Worm (Caenorhabditis elegans) whole organism, L1 larva: ENCODE data around the gene irld-39.
A peak's percentile ranks its signal among the peaks of the same experiment; 100 is the strongest.

Source experiments
- C04F5.9 ChIP-seq: sonication (generic microtip); optimal IDR thresholded peaks from 2 replicates; lab custom pipeline; 2016; ENCODE audit warnings: missing genetic modification characterization, missing compliant biosample characterization
- C16A3.4 ChIP-seq: fragments of 150-350 bp; optimal IDR thresholded peaks from 2 replicates; lab custom pipeline; 2014; ENCODE audit warnings: missing biosample characterization, missing genetic modification characterization
- C34B4.2 ChIP-seq: sonication (generic microtip); optimal IDR thresholded peaks from 2 replicates; lab custom pipeline; 2017; ENCODE audit warnings: mild to moderate bottlenecking, missing genetic modification characterization, missing compliant biosample characterization
- F16B12.6 ChIP-seq: fragments of 150-350 bp; optimal IDR thresholded peaks from 2 replicates; lab custom pipeline; 2014; ENCODE audit warnings: missing biosample characterization, missing genetic modification characterization
- Y116A8C.19 ChIP-seq: sonication (generic microtip); optimal IDR thresholded peaks from 2 replicates; lab custom pipeline; 2016; ENCODE audit warnings: missing compliant biosample characterization, missing genetic modification characterization, borderline replicate concordance
- aha-1 ChIP-seq: fragments of 150-350 bp; optimal IDR thresholded peaks from 2 replicates; lab custom pipeline; 2014; ENCODE audit warnings: missing biosample characterization, missing genetic modification characterization
- alr-1 ChIP-seq: fragments of 200-800 bp; sonication (Bioruptor generic); optimal IDR thresholded peaks from 2 replicates; lab custom pipeline; 2018; ENCODE audit warnings: borderline replicate concordance, mild to moderate bottlenecking, missing genetic modification characterization, missing compliant biosample characterization
- blmp-1 ChIP-seq: fragments of 150-350 bp; optimal IDR thresholded peaks from 2 replicates; lab custom pipeline; 2014; ENCODE audit warnings: missing biosample characterization, missing genetic modification characterization
- ceh-8 ChIP-seq: fragments of 200-800 bp; sonication (Bioruptor generic); optimal IDR thresholded peaks from 2 replicates; lab custom pipeline; 2018; ENCODE audit warnings: mild to moderate bottlenecking, missing genetic modification characterization, moderate library complexity, missing compliant biosample characterization
- ceh-82 ChIP-seq, 3 experiments: fragments of 150-350 bp in 1 of 3; sonication (generic microtip) in 2 of 3; optimal IDR thresholded peaks; 2 replicates each; lab custom pipeline; 2014 to 2017; ENCODE audit warnings: missing biosample characterization in 3 of 3, missing genetic modification characterization in 3 of 3
- ceh-90 ChIP-seq: sonication (generic microtip); optimal IDR thresholded peaks from 2 replicates; lab custom pipeline; 2016; ENCODE audit warnings: missing genetic modification characterization, missing compliant biosample characterization
- dpl-1 ChIP-seq, 3 experiments: fragments of 150-350 bp in 2 of 3; sonication (generic microtip) in 1 of 3; optimal IDR thresholded peaks; 2 replicates each; lab custom pipeline; 2014 to 2017; ENCODE audit warnings: missing biosample characterization in 3 of 3, missing genetic modification characterization in 3 of 3, missing genetic modification reagents in 3 of 3
- efl-3 ChIP-seq: fragments of 200-800 bp; sonication (Bioruptor generic); optimal IDR thresholded peaks from 2 replicates; lab custom pipeline; 2018; ENCODE audit warnings: mild to moderate bottlenecking, missing genetic modification characterization, missing compliant biosample characterization
- egl-13 ChIP-seq: sonication (generic microtip); optimal IDR thresholded peaks from 2 replicates; lab custom pipeline; 2016; ENCODE audit warnings: missing genotype, missing genetic modification reagents, missing genetic modification characterization, missing compliant biosample characterization
- elt-3 ChIP-seq, 6 experiments: fragments of 150-350 bp in 1 of 6; sonication (generic microtip); optimal IDR thresholded peaks; 2 replicates each; lab custom pipeline; 2017 to 2018; ENCODE audit warnings: missing biosample characterization in 6 of 6, missing genetic modification characterization in 6 of 6, inconsistent platforms in 1 of 6
- fkh-10 ChIP-seq: sonication (generic microtip); optimal IDR thresholded peaks from 2 replicates; lab custom pipeline; 2017; ENCODE audit warnings: missing biosample characterization, missing genetic modification reagents, missing genetic modification characterization
- fkh-4 ChIP-seq: sonication (generic microtip); optimal IDR thresholded peaks from 2 replicates; lab custom pipeline; 2016; ENCODE audit warnings: missing compliant biosample characterization, missing genetic modification characterization, borderline replicate concordance
- fkh-8 ChIP-seq: sonication (generic microtip); optimal IDR thresholded peaks from 2 replicates; lab custom pipeline; 2016; ENCODE audit warnings: mild to moderate bottlenecking, missing genetic modification characterization, missing compliant biosample characterization
- fos-1 ChIP-seq: fragments of 150-350 bp; optimal IDR thresholded peaks from 2 replicates; lab custom pipeline; 2014; ENCODE audit warnings: missing biosample characterization, missing genetic modification characterization
- hlh-4 ChIP-seq: sonication (generic microtip); optimal IDR thresholded peaks from 2 replicates; lab custom pipeline; 2016; ENCODE audit warnings: mild to moderate bottlenecking, missing genetic modification characterization, missing compliant biosample characterization
- lin-35 ChIP-seq, 2 experiments: fragments of 150-350 bp; optimal IDR thresholded peaks; 2 replicates each; lab custom pipeline; 2014; ENCODE audit warnings: missing biosample characterization in 2 of 2, missing genetic modification characterization in 2 of 2, missing genetic modification reagents in 2 of 2
- lin-39 ChIP-seq: fragments of 150-350 bp; optimal IDR thresholded peaks from 2 replicates; lab custom pipeline; 2014; ENCODE audit warnings: missing biosample characterization, missing genetic modification reagents, missing genetic modification characterization
- mab-9 ChIP-seq: fragments of 200-800 bp; sonication (Bioruptor generic); IDR thresholded peaks from 2 replicates; pipeline ENCODE4 v1.3.6; 2022; ENCODE audit warnings: missing genetic modification reagents, missing genetic modification characterization, missing compliant biosample characterization
- mep-1 ChIP-seq: fragments of 150-350 bp; optimal IDR thresholded peaks from 2 replicates; lab custom pipeline; 2014; ENCODE audit warnings: missing biosample characterization, missing genetic modification characterization
- nhr-47 ChIP-seq: sonication (generic microtip); optimal IDR thresholded peaks from 2 replicates; lab custom pipeline; 2016; ENCODE audit warnings: mild to moderate bottlenecking, missing genetic modification characterization, moderate library complexity, missing compliant biosample characterization
- nhr-71 ChIP-seq: sonication (generic microtip); optimal IDR thresholded peaks from 2 replicates; lab custom pipeline; 2016; ENCODE audit warnings: mild to moderate bottlenecking, missing genetic modification characterization, moderate library complexity, missing compliant biosample characterization
- nhr-76 ChIP-seq: sonication (generic microtip); optimal IDR thresholded peaks from 2 replicates; lab custom pipeline; 2017; ENCODE audit warnings: missing biosample characterization, missing genetic modification characterization
- nhr-84 ChIP-seq: sonication (generic microtip); optimal IDR thresholded peaks from 2 replicates; lab custom pipeline; 2017; ENCODE audit warnings: missing biosample characterization, missing genetic modification characterization
- nhr-85 ChIP-seq: sonication (generic microtip); peaks from one replicate; lab custom pipeline; 2016; ENCODE audit warnings: missing genetic modification characterization, inconsistent platforms, missing compliant biosample characterization
- nhr-90 ChIP-seq: sonication (generic microtip); optimal IDR thresholded peaks from 2 replicates; lab custom pipeline; 2016; ENCODE audit warnings: mild to moderate bottlenecking, missing genetic modification characterization, missing compliant biosample characterization; ENCODE audit not compliant: poor library complexity
- sptf-1 ChIP-seq: fragments of 150-350 bp; optimal IDR thresholded peaks from 2 replicates; lab custom pipeline; 2014; ENCODE audit warnings: missing biosample characterization, missing genetic modification characterization
- swsn-7 ChIP-seq: sonication (generic microtip); optimal IDR thresholded peaks from 2 replicates; lab custom pipeline; 2016; ENCODE audit warnings: missing genetic modification characterization, missing compliant biosample characterization
- tbx-2 ChIP-seq: sonication (generic microtip); optimal IDR thresholded peaks from 2 replicates; lab custom pipeline; 2016; ENCODE audit warnings: missing genetic modification characterization, missing compliant biosample characterization
- unc-30 ChIP-seq: sonication (generic microtip); optimal IDR thresholded peaks from 2 replicates; lab custom pipeline; 2017; ENCODE audit warnings: missing biosample characterization, missing genetic modification characterization
- unc-62 ChIP-seq: fragments of 150-350 bp; optimal IDR thresholded peaks from 2 replicates; lab custom pipeline; 2014; ENCODE audit warnings: missing biosample characterization, missing genetic modification reagents, missing genetic modification characterization
- vab-15 ChIP-seq: sonication (generic microtip); optimal IDR thresholded peaks from 2 replicates; lab custom pipeline; 2017; ENCODE audit warnings: missing genotype, mild to moderate bottlenecking, missing genetic modification characterization, missing compliant biosample characterization
- xbp-1 ChIP-seq: sonication (generic microtip); optimal IDR thresholded peaks from 2 replicates; lab custom pipeline; 2016; ENCODE audit warnings: missing genetic modification characterization, missing compliant biosample characterization
- zag-1 ChIP-seq: fragments of 150-350 bp; optimal IDR thresholded peaks from 2 replicates; lab custom pipeline; 2014; ENCODE audit warnings: missing biosample characterization, missing genetic modification characterization
- ztf-11 ChIP-seq, 2 experiments: sonication (generic microtip); optimal IDR thresholded peaks; 2 replicates each; lab custom pipeline; 2016 to 2017; ENCODE audit warnings: missing genetic modification characterization in 2 of 2, missing biosample characterization in 1 of 2, missing compliant biosample characterization in 1 of 2

Gene irld-39

DNA sequence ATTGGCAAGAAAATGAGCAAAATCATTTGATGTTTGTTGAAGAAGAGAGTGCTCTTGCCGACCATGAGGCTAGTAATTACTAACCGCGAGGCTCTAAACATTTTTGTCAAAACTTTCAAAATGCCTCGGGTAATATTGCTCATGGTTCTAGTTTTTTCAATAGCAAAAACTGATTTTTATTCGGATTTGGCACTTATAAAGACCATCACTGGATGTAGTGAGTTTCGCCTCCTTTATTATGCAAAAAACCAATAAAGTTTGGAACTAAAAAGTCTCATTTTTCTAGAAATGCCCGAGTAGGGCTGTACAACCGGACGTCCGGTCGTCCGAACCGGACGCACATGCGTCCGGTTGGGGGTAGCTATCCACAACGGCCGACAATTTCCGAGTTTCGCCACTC is at the start of gene irld-39, which contains the start of gene hpa-1:
Gene irld-39, plus strand, starts transcription at position 121 of the 400 bp plus-strand sequence.
Gene hpa-1, minus strand, starts transcription at position 101 of the 400 bp plus-strand sequence.
- no peak for TF ChIP-seq xbp-1 (tag; lab: Kevin White, UChicago)
- no peak for TF ChIP-seq fkh-4 (tag; lab: Kevin White, UChicago)

ce11 chrIV:16184521-16184920 is 48.4 kb upstream of the irld-39 start, which contains the start of gene Y105C5B.1413:
Gene Y105C5B.1413 (minus strand): TSS chrIV:16184621.
- TF ChIP-seq ztf-11 (tag; optimal IDR thresholded peaks at IDR 0.05; lab: Kevin White, UChicago) = no peak
- no peak for TF ChIP-seq efl-3

- TF ChIP-seq egl-13 (tag; lab: Kevin White, UChicago) (no peak), tbx-2 (tag; lab: Kevin White, UChicago) (no peak), blmp-1 (no peak), ceh-8 (no peak), F16B12.6 (tag; lab: Kevin White, UChicago) (no peak), fkh-4 (tag; lab: Kevin White, UChicago) (no peak), nhr-76 (tag; lab: Kevin White, UChicago) (no peak), Y116A8C.19 (tag; lab: Kevin White, UChicago) (no peak), hlh-4 (tag; lab: Kevin White, UChicago) (no peak), unc-62 (GFP tag; lab: Kevin White, UChicago) (no peak), C04F5.9 (no peak), C16A3.4 (tag; lab: Kevin White, UChicago) (no peak), mep-1 (no peak), swsn-7 (no peak), alr-1 (tag; lab: Kevin White, UChicago) (no peak), nhr-71 (tag; lab: Kevin White, UChicago) (no peak)
Observed at ce11 chrIV:16186008-16186407, 46.9 kb upstream of the irld-39 start.

DNA sequence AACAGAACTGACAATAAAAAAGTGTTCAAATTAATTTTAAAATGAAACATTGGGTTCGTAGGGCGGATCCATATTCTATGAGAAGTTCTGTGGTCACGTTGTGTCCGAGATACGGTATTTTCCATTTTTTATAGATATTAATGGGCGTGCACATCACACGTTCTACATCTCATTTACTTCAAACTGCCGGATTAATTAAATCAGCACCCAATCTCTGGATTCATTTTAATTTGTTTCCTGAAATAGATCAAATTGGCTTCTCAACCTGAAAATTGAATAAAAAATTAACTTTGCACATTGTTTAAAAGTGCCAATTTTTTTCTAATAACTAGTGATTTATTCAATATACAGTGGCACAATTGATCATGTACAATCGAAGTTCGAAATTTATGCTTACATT is 41.4 kb upstream of the irld-39 start:
- TF ChIP-seq dpl-1 (GFP tag; optimal IDR thresholded peaks at IDR 0.05; lab: Kevin White, UChicago) = no peak
- no peak for TF ChIP-seq swsn-7
- no peak for TF ChIP-seq aha-1 (tag; lab: Kevin White, UChicago)
- no peak for TF ChIP-seq nhr-71 (tag; lab: Kevin White, UChicago)
- TF ChIP-seq mab-9 (GFP tag; lab: Robert Waterston, UW) = no peak
- no peak for TF ChIP-seq C34B4.2 (tag; lab: Kevin White, UChicago)

- peak; percentile 65 for TF ChIP-seq blmp-1
- no peak for TF ChIP-seq nhr-71 (tag; lab: Kevin White, UChicago)
- peak; percentile 54 for TF ChIP-seq nhr-85 (tag; lab: Kevin White, UChicago)
- no peak for TF ChIP-seq elt-3 (tag; optimal IDR thresholded peaks at IDR 0.05; lab: Kevin White, UChicago)
Observed at ce11 chrIV:16192754-16193153, 40.2 kb upstream of the irld-39 start.

DNA sequence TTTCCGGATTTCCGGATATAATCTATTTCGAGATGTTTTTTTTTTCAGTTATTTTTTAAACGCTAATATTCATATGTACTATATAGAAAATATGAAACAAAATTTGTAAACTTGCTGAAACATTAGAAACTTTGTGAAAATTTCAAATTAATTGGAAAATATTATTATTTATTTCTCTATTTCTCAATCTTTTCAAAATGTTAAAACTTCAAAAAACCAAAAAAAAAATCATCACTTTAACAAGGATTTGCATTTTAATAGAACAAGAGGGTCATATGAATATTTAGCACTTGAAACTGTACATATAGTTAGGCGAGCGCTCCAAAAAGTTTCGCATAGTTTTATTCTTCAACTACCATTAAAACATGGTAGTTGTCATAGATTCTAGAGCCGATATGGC is 36.2 kb upstream of the irld-39 start, which contains the start of gene Y7A9A.1:
Gene Y7A9A.1, plus strand, starts transcription at position 301 of the 400 bp plus-strand sequence.
- TF ChIP-seq unc-30 (tag; lab: Kevin White, UChicago) (no peak), zag-1 (no peak), nhr-90 (tag; lab: Kevin White, UChicago) (no peak), vab-15 (tag; lab: Kevin White, UChicago) (no peak), nhr-84 (tag; lab: Kevin White, UChicago) (no peak), lin-35 (GFP tag; optimal IDR thresholded peaks at IDR 0.05; lab: Kevin White, UChicago) (no peak), ceh-82 (tag; optimal IDR thresholded peaks at IDR 0.05; lab: Kevin White, UChicago) (no peak), fkh-10 (GFP tag; lab: Kevin White, UChicago) (no peak), sptf-1 (tag; lab: Kevin White, UChicago) (no peak), lin-39 (tag; lab: Kevin White, UChicago) (no peak), ceh-90 (tag; lab: Kevin White, UChicago) (no peak), C04F5.9 (no peak), fkh-8 (no peak), nhr-47 (tag; lab: Kevin White, UChicago) (no peak), C16A3.4 (tag; lab: Kevin White, UChicago) (no peak), fos-1 (tag; lab: Kevin White, UChicago) (no peak)
